Worm (Caenorhabditis elegans) whole organism, early embryonic: ENCODE results near the gene golg-2.

ENCODE experiments used
- B0310.2 ChIP-seq: sonication (generic microtip); optimal IDR thresholded peaks from 2 replicates; lab custom pipeline; 2016; ENCODE audit warnings: mild to moderate bottlenecking, missing genetic modification characterization, missing compliant biosample characterization
- F13C5.2 ChIP-seq: sonication (generic microtip); optimal IDR thresholded peaks from 2 replicates; lab custom pipeline; 2017; ENCODE audit warnings: mild to moderate bottlenecking, missing genetic modification characterization, inconsistent platforms, missing compliant biosample characterization
- aly-1 ChIP-seq: sonication (generic microtip); optimal IDR thresholded peaks from 2 replicates; lab custom pipeline; 2016; ENCODE audit warnings: missing genetic modification characterization, missing compliant biosample characterization
- ama-1 ChIP-seq: fragments of 150-350 bp; optimal IDR thresholded peaks from 2 replicates; lab custom pipeline; 2014
- sea-1 ChIP-seq: fragments of 200-800 bp; sonication (Bioruptor generic); conservative IDR thresholded peaks from 2 replicates; pipeline ENCODE4 v1.3.6; 2022; ENCODE audit warnings: missing genetic modification characterization, missing compliant biosample characterization
- tbx-37 ChIP-seq: fragments of 200-800 bp; sonication (Bioruptor generic); conservative IDR thresholded peaks from 2 replicates; pipeline ENCODE4 v1.3.6; 2022; ENCODE audit warnings: missing genetic modification reagents, missing genetic modification characterization, missing compliant biosample characterization
- tra-4 ChIP-seq: sonication (generic microtip); optimal IDR thresholded peaks from 2 replicates; lab custom pipeline; 2017; ENCODE audit warnings: missing genetic modification characterization, missing compliant biosample characterization

DNA sequence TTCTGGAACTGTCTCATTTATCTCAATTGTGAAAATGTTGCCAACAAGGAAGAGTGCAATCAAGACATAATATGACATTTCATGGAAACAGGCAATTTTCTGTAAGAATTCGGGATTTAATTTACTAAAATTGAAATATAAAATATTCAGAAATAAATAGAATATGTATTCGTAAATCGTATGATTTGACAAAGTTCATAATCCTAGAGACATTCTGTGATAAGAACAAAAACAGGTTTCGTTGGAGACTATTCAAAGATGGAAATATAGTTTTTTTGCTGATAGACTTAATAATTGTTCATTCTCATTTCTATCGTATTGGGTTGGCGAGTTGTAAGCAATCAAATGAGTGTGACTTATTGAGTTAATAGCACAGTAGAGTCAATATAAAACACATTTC, 18.1 kb upstream of the golg-2 start, which contains the start of gene C27A2.12:
- TF ChIP-seq ama-1 (lab: Kevin White, UChicago) (no peak), tra-4 (tag; lab: Kevin White, UChicago) (no peak), sea-1 (GFP tag; lab: Robert Waterston, UW) (no peak), aly-1 (tag; lab: Kevin White, UChicago) (no peak), tbx-37 (GFP tag; lab: Robert Waterston, UW) (no peak), F13C5.2 (tag; lab: Kevin White, UChicago) (no peak), B0310.2 (tag; lab: Kevin White, UChicago) (no peak)
